Fruit fly (Drosophila melanogaster) whole organism, embryonic: ENCODE results near the gene CG9300.

Experiments
- CG10366 ChIP-seq: fragments of 200-800 bp; sonication (Bioruptor generic); IDR thresholded peaks from 2 replicates; pipeline ENCODE4 v1.3.6; 2022; ENCODE audit warnings: missing biosample characterization, missing genetic modification characterization
- CG10431 ChIP-seq: fragments of 200-800 bp; sonication (Bioruptor generic); optimal IDR thresholded peaks from 3 replicates; lab custom pipeline; 2018; ENCODE audit warnings: missing biosample characterization, mild to moderate bottlenecking, missing genetic modification characterization
- CG11398 ChIP-seq: fragments of 200-800 bp; sonication (Bioruptor generic); optimal IDR thresholded peaks from 2 replicates; lab custom pipeline; 2016; ENCODE audit warnings: missing biosample characterization, missing genetic modification characterization
- CG12236 ChIP-seq: fragments of 200-800 bp; sonication (Bioruptor generic); optimal IDR thresholded peaks from 2 replicates; lab custom pipeline; 2016; ENCODE audit warnings: missing biosample characterization, missing genetic modification characterization
- CG12659 ChIP-seq: fragments of 200-800 bp; sonication (Bioruptor generic); optimal IDR thresholded peaks from 3 replicates; lab custom pipeline; 2017; ENCODE audit warnings: mild to moderate bottlenecking, missing biosample characterization, missing genetic modification reagents, missing genetic modification characterization
- CG15696 ChIP-seq: fragments of 200-800 bp; sonication (Bioruptor generic); optimal IDR thresholded peaks from 2 replicates; lab custom pipeline; 2019; ENCODE audit warnings: missing biosample characterization, mild to moderate bottlenecking, missing genetic modification characterization, moderate library complexity
- CG1602 ChIP-seq: fragments of 200-800 bp; sonication (Bioruptor generic); optimal IDR thresholded peaks from 3 replicates; lab custom pipeline; 2016; ENCODE audit warnings: missing biosample characterization, missing genetic modification characterization
- CG16815 ChIP-seq: fragments of 200-800 bp; sonication (Bioruptor generic); optimal IDR thresholded peaks from 3 replicates; lab custom pipeline; 2017; ENCODE audit warnings: missing biosample characterization, mild to moderate bottlenecking, missing genetic modification characterization
- CG17802 ChIP-seq: fragments of 200-800 bp; sonication (Bioruptor generic); optimal IDR thresholded peaks from 2 replicates; lab custom pipeline; 2018; ENCODE audit warnings: missing biosample characterization, mild to moderate bottlenecking, missing genetic modification characterization, moderate library complexity
- CG32772 ChIP-seq: fragments of 200-800 bp; sonication (Bioruptor generic); IDR thresholded peaks from 2 replicates; pipeline ENCODE4 v1.3.6; 2022; ENCODE audit warnings: missing biosample characterization, missing genetic modification characterization
- CG33557 ChIP-seq: fragments of 200-800 bp; sonication (Bioruptor generic); optimal IDR thresholded peaks from 2 replicates; lab custom pipeline; 2019; ENCODE audit warnings: missing biosample characterization, mild to moderate bottlenecking, missing genetic modification characterization, moderate library complexity
- CG3407 ChIP-seq: fragments of 200-800 bp; sonication (Bioruptor generic); optimal IDR thresholded peaks from 2 replicates; lab custom pipeline; 2018; ENCODE audit warnings: missing biosample characterization, mild to moderate bottlenecking, missing genetic modification characterization
- CG6765 ChIP-seq: fragments of 200-800 bp; sonication (Bioruptor generic); optimal IDR thresholded peaks from 3 replicates; lab custom pipeline; 2017; ENCODE audit warnings: missing biosample characterization, mild to moderate bottlenecking, missing genetic modification characterization
- CG7271 ChIP-seq: fragments of 200-800 bp; sonication (Bioruptor generic); optimal IDR thresholded peaks from 2 replicates; lab custom pipeline; 2018; ENCODE audit warnings: missing biosample characterization, mild to moderate bottlenecking, missing genetic modification characterization, moderate library complexity
- CG8290 ChIP-seq, 3 experiments: fragments of 200-800 bp; sonication (Bioruptor generic); optimal IDR thresholded peaks; 2 replicates each; lab custom pipeline; 2016 to 2019; ENCODE audit warnings: missing biosample characterization in 3 of 3, missing genetic modification characterization in 3 of 3, mild to moderate bottlenecking in 2 of 3, moderate library complexity in 1 of 3
- CG8478 ChIP-seq: fragments of >200 bp; optimal IDR thresholded peaks from 2 replicates; lab custom pipeline; 2018
- CG9437 ChIP-seq: fragments of 200-800 bp; sonication (Bioruptor generic); optimal IDR thresholded peaks from 2 replicates; lab custom pipeline; 2018; ENCODE audit warnings: missing biosample characterization, mild to moderate bottlenecking, missing genetic modification characterization
- Deaf1 ChIP-seq: fragments of 200-800 bp; optimal IDR thresholded peaks from 3 replicates; lab custom pipeline; 2019; ENCODE audit warnings: missing biosample characterization, mild to moderate bottlenecking, missing genetic modification characterization, moderate library complexity
- Dek ChIP-seq: fragments of 200-800 bp; sonication (Bioruptor generic); optimal IDR thresholded peaks from 3 replicates; lab custom pipeline; 2019; ENCODE audit warnings: missing biosample characterization, mild to moderate bottlenecking, missing genetic modification characterization, moderate library complexity
- Fer1 ChIP-seq: fragments of 200-800 bp; sonication (Bioruptor generic); optimal IDR thresholded peaks from 2 replicates; lab custom pipeline; 2017; ENCODE audit warnings: missing biosample characterization, mild to moderate bottlenecking, missing genetic modification characterization
- Hsf ChIP-seq: fragments of 200-800 bp; sonication (Bioruptor generic); optimal IDR thresholded peaks from 3 replicates; lab custom pipeline; 2016; ENCODE audit warnings: missing biosample characterization, missing genetic modification characterization
- NK7.1 ChIP-seq: fragments of 200-800 bp; sonication (Bioruptor generic); optimal IDR thresholded peaks from 3 replicates; lab custom pipeline; 2016; ENCODE audit warnings: missing biosample characterization, missing genetic modification characterization
- Optix ChIP-seq: fragments of 200-800 bp; sonication (Bioruptor generic); IDR thresholded peaks from 3 replicates; pipeline ENCODE4 v1.3.6; 2022; ENCODE audit warnings: missing biosample characterization, missing genetic modification characterization
- Sry-β ChIP-seq: fragments of 200-800 bp; sonication (Bioruptor generic); optimal IDR thresholded peaks from 2 replicates; lab custom pipeline; 2018; ENCODE audit warnings: missing biosample characterization, mild to moderate bottlenecking, missing genetic modification characterization, moderate library complexity
- Ssrp ChIP-seq: fragments of 200-800 bp; sonication (Bioruptor generic); optimal IDR thresholded peaks from 2 replicates; lab custom pipeline; 2018; ENCODE audit warnings: missing biosample characterization, mild to moderate bottlenecking, missing genetic modification characterization, moderate library complexity
- al ChIP-seq: fragments of 200-800 bp; sonication (Bioruptor generic); IDR thresholded peaks from 2 replicates; pipeline ENCODE4 v1.3.6; 2022; ENCODE audit warnings: missing biosample characterization, missing genetic modification characterization
- btn ChIP-seq: fragments of 200-800 bp; sonication (Bioruptor generic); optimal IDR thresholded peaks from 2 replicates; lab custom pipeline; 2016; ENCODE audit warnings: missing biosample characterization, missing genetic modification characterization
- crol ChIP-seq: fragments of 200-800 bp; sonication (Bioruptor generic); IDR thresholded peaks from 2 replicates; pipeline ENCODE4 v1.3.6; 2022; ENCODE audit warnings: missing biosample characterization, missing genetic modification characterization
- dmrt99B ChIP-seq: fragments of 200-800 bp; sonication (Bioruptor generic); optimal IDR thresholded peaks from 2 replicates; lab custom pipeline; 2018; ENCODE audit warnings: missing biosample characterization, mild to moderate bottlenecking, missing genetic modification characterization, moderate library complexity
- exex ChIP-seq: fragments of 200-800 bp; sonication (Bioruptor generic); optimal IDR thresholded peaks from 4 replicates; lab custom pipeline; 2018; ENCODE audit warnings: missing biosample characterization, mild to moderate bottlenecking, missing genetic modification characterization, moderate library complexity
- fd102C ChIP-seq: fragments of 200-800 bp; sonication (Bioruptor generic); optimal IDR thresholded peaks from 2 replicates; lab custom pipeline; 2018; ENCODE audit warnings: missing biosample characterization, mild to moderate bottlenecking, missing genetic modification characterization, moderate library complexity
- fd96Cb ChIP-seq: fragments of 200-800 bp; sonication (Bioruptor generic); optimal IDR thresholded peaks from 2 replicates; lab custom pipeline; 2018; ENCODE audit warnings: missing biosample characterization, mild to moderate bottlenecking, missing genetic modification characterization, moderate library complexity
- hb ChIP-seq: fragments of 200-800 bp; sonication (Bioruptor generic); IDR thresholded peaks from 3 replicates; pipeline ENCODE4 v1.3.6; 2022; ENCODE audit warnings: missing biosample characterization, missing genetic modification characterization; ENCODE audit not compliant: partially characterized antibody
- kah ChIP-seq: fragments of 200-800 bp; sonication (Bioruptor generic); optimal IDR thresholded peaks from 2 replicates; lab custom pipeline; 2018; ENCODE audit warnings: missing biosample characterization, mild to moderate bottlenecking, missing genetic modification characterization
- kay ChIP-seq: fragments of 200-800 bp; sonication (Bioruptor generic); optimal IDR thresholded peaks from 2 replicates; lab custom pipeline; 2016; ENCODE audit warnings: missing biosample characterization, missing genetic modification characterization
- lilli ChIP-seq: fragments of 200-800 bp; sonication (Bioruptor generic); optimal IDR thresholded peaks from 3 replicates; lab custom pipeline; 2016; ENCODE audit warnings: missing biosample characterization, missing genetic modification characterization
- mam ChIP-seq: fragments of 200-800 bp; sonication (Bioruptor generic); optimal IDR thresholded peaks from 3 replicates; lab custom pipeline; 2016; ENCODE audit warnings: missing biosample characterization, missing genetic modification characterization
- mirr ChIP-seq: fragments of 200-800 bp; sonication (Bioruptor generic); optimal IDR thresholded peaks from 3 replicates; lab custom pipeline; 2018; ENCODE audit warnings: missing biosample characterization, mild to moderate bottlenecking, missing genetic modification characterization
- mld ChIP-seq: fragments of 200-800 bp; sonication (Bioruptor generic); IDR thresholded peaks from 3 replicates; pipeline ENCODE4 v1.3.6; 2022; ENCODE audit warnings: missing biosample characterization, missing genetic modification characterization; ENCODE audit not compliant: partially characterized antibody
- pita ChIP-seq: fragments of 200-800 bp; sonication (Bioruptor generic); optimal IDR thresholded peaks from 2 replicates; lab custom pipeline; 2017; ENCODE audit warnings: missing biosample characterization, mild to moderate bottlenecking, missing genetic modification characterization
- pum ChIP-seq: fragments of 200-800 bp; sonication (Bioruptor generic); optimal IDR thresholded peaks from 2 replicates; lab custom pipeline; 2016; ENCODE audit warnings: missing biosample characterization, missing genetic modification characterization
- repo ChIP-seq: fragments of 200-800 bp; sonication (Bioruptor generic); optimal IDR thresholded peaks from 2 replicates; lab custom pipeline; 2016; ENCODE audit warnings: missing biosample characterization, missing genetic modification characterization
- schlank ChIP-seq: fragments of 200-800 bp; sonication (Bioruptor generic); optimal IDR thresholded peaks from 2 replicates; lab custom pipeline; 2018; ENCODE audit warnings: missing biosample characterization, mild to moderate bottlenecking, missing genetic modification characterization
- sens-2 ChIP-seq: fragments of 200-800 bp; sonication (Bioruptor generic); IDR thresholded peaks from 2 replicates; pipeline ENCODE4 v1.3.6; 2022; ENCODE audit warnings: missing biosample characterization, missing genetic modification characterization
- shn ChIP-seq: fragments of 200-800 bp; sonication (Bioruptor generic); optimal IDR thresholded peaks from 3 replicates; lab custom pipeline; 2016; ENCODE audit warnings: missing biosample characterization, missing genetic modification characterization
- sr ChIP-seq: fragments of 200-800 bp; sonication (Bioruptor generic); IDR thresholded peaks from 3 replicates; pipeline ENCODE4 v1.3.6; 2022; ENCODE audit warnings: missing biosample characterization, missing genetic modification characterization
- tll ChIP-seq, 2 experiments: fragments of 200-800 bp in 1 of 2; fragments of >200 bp in 1 of 2; sonication (Bioruptor generic) in 1 of 2; optimal IDR thresholded peaks; 2 replicates each; lab custom pipeline; 2017 to 2019; ENCODE audit warnings: missing biosample characterization in 2 of 2, missing genetic modification characterization in 2 of 2, mild to moderate bottlenecking in 1 of 2, moderate library complexity in 1 of 2
- wor ChIP-seq: fragments of 200-800 bp; sonication (Bioruptor generic); IDR thresholded peaks from 2 replicates; pipeline ENCODE4 v1.3.6; 2022; ENCODE audit warnings: missing biosample characterization, missing genetic modification characterization
- zen2 ChIP-seq: fragments of 200-800 bp; sonication (Bioruptor generic); IDR thresholded peaks from 3 replicates; pipeline ENCODE4 v1.3.6; 2022; ENCODE audit warnings: missing biosample characterization, missing genetic modification characterization; ENCODE audit not compliant: partially characterized antibody

Gene CG9300

DNA sequence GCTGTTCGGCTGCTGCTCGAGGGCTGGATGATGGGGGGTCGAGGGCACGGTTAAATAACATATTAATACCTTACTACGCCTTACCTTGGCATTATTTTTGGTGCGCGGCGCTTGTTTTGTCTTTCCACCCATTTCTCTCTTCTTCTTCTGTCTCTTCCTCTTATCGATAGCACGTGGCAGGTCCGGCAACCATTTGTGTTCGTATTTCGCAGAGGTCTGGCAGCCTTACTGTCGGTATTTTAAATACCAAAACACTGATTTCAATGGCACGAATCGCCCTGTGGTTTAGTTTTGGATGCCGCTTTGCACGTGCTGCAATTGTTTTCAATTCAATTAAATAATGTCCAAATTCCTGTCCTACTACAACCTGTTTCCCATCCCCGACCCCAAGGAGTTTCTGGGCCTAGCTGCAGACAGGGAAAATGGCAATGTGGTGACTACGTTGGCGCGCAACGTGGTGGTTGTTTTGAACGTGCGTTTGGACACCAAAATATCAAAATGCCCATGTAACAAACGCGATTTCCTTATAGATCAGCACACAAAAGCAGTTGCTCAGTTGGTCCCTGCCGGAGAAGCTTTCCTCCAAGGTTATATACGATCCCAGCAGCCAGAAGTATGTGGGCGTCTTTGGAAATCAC, at the start of gene CG9300, which contains the start of gene Ltn1 (continued):
- TF ChIP-seq schlank (tag; lab: Kevin White, UChicago) = no peak
- TF ChIP-seq kah = peak; percentile 59
- TF ChIP-seq dmrt99B (tag; lab: Kevin White, UChicago) = no peak
- no peak for TF ChIP-seq Dek
- no peak for TF ChIP-seq wor (GFP tag; lab: Robert Waterston, UW)
- TF ChIP-seq CG9437 (GFP tag; lab: Kevin White, UChicago) = no peak
- TF ChIP-seq sr (GFP tag; lab: Robert Waterston, UW) = no peak
- TF ChIP-seq mam (GFP tag; lab: Kevin White, UChicago) = no peak
- no peak for TF ChIP-seq CG7271 (tag; lab: Kevin White, UChicago)
- no peak for TF ChIP-seq CG1602 (GFP tag; lab: Kevin White, UChicago)
- TF ChIP-seq pum (GFP tag; lab: Kevin White, UChicago) = no peak
- TF ChIP-seq fd102C = no peak
- TF ChIP-seq CG17802 (tag; lab: Kevin White, UChicago) = no peak
- TF ChIP-seq CG16815 (GFP tag; lab: Kevin White, UChicago) = no peak
- TF ChIP-seq Hsf = peak; percentile 17
- TF ChIP-seq shn = peak; percentile 30
- no peak for TF ChIP-seq exex (tag; lab: Kevin White, UChicago)
- TF ChIP-seq zen2 (GFP tag; lab: Robert Waterston, UW) = peak; percentile 12; the same call in 2 of the 3 replicates
- TF ChIP-seq Optix = no peak; the same call in 2 of the 3 replicates
- TF ChIP-seq CG6765 (GFP tag; lab: Kevin White, UChicago) = no peak
- TF ChIP-seq CG8290 (GFP tag; optimal IDR thresholded peaks at IDR 0.05; lab: Kevin White, UChicago) = no peak
- no peak for TF ChIP-seq CG8290 (tag; optimal IDR thresholded peaks at IDR 0.05; lab: Kevin White, UChicago)
- TF ChIP-seq CG12236 (GFP tag; lab: Kevin White, UChicago) = peak; percentile 11
- peak; percentile 40; the same call in 1 of the 2 replicates for TF ChIP-seq sens-2 (GFP tag; lab: Robert Waterston, UW)
- no peak for TF ChIP-seq CG10366 (GFP tag; lab: Robert Waterston, UW)
- TF ChIP-seq CG11398 (GFP tag; lab: Kevin White, UChicago) = peak; percentile 29
- TF ChIP-seq lilli (GFP tag; lab: Kevin White, UChicago) = peak; percentile 14
- TF ChIP-seq mld (GFP tag; lab: Robert Waterston, UW) = 0 out of 3 replicates have a peak, but pooled peaks have one; percentile 33
- TF ChIP-seq btn (GFP tag; lab: Kevin White, UChicago) = no peak
- no peak for TF ChIP-seq al
- no peak for TF ChIP-seq crol (GFP tag; lab: Robert Waterston, UW)
- TF ChIP-seq CG33557 = no peak
- TF ChIP-seq CG15696 (tag; lab: Kevin White, UChicago) = no peak
- TF ChIP-seq CG10431 (GFP tag; lab: Kevin White, UChicago) = peak; percentile 29
- no peak for TF ChIP-seq Ssrp (tag; lab: Kevin White, UChicago)
- TF ChIP-seq Deaf1 (tag; lab: Kevin White, UChicago) = no peak
- no peak for TF ChIP-seq kay
- TF ChIP-seq Fer1 = no peak
- no peak for TF ChIP-seq fd96Cb (tag; lab: Kevin White, UChicago)
- no peak for TF ChIP-seq mirr (GFP tag; lab: Kevin White, UChicago)
- peak; percentile 77 for TF ChIP-seq CG12659 (GFP tag; lab: Kevin White, UChicago)
- no peak for TF ChIP-seq repo (GFP tag; lab: Kevin White, UChicago)
- TF ChIP-seq hb = no peak
- TF ChIP-seq NK7.1 (GFP tag; lab: Kevin White, UChicago) = no peak
- no peak for TF ChIP-seq pita (GFP tag; lab: Kevin White, UChicago)
- no peak for TF ChIP-seq tll (GFP tag; optimal IDR thresholded peaks at IDR 0.05; lab: Kevin White, UChicago)
- TF ChIP-seq CG8478 = no peak
- no peak for TF ChIP-seq Sry-β (GFP tag; lab: Kevin White, UChicago)
- no peak for TF ChIP-seq CG3407 (GFP tag; lab: Kevin White, UChicago)
- no peak for TF ChIP-seq CG32772 (GFP tag; lab: Robert Waterston, UW)
